Worm (Caenorhabditis elegans) whole organism, L3 larva: ENCODE data around the gene Y72A10A.1.

Experiments
- fkh-10 ChIP-seq: sonication (generic microtip); optimal IDR thresholded peaks from 2 replicates; lab custom pipeline; 2017; ENCODE audit warnings: missing biosample characterization, missing genetic modification reagents, missing genetic modification characterization
- mml-1 ChIP-seq: fragments of 150-350 bp; sonication (generic microtip); optimal IDR thresholded peaks from 3 replicates; lab custom pipeline; 2014; ENCODE audit warnings: missing biosample characterization, missing genetic modification characterization
- nfya-1 ChIP-seq: sonication (generic microtip); optimal IDR thresholded peaks from 2 replicates; lab custom pipeline; 2017; ENCODE audit warnings: missing genetic modification characterization, mild to moderate bottlenecking, missing compliant biosample characterization, antibody characterized with exemption, moderate library complexity; ENCODE audit not compliant: insufficient read depth
- nhr-237 ChIP-seq: fragments of 150-350 bp; optimal IDR thresholded peaks from 2 replicates; lab custom pipeline; 2014; ENCODE audit warnings: missing biosample characterization, missing genetic modification characterization
- pha-4 ChIP-seq: fragments of 150-350 bp; optimal IDR thresholded peaks from 2 replicates; lab custom pipeline; 2014; ENCODE audit warnings: missing biosample characterization, missing genetic modification reagents, missing genetic modification characterization
- snpc-4 ChIP-seq: fragments of 150-350 bp; optimal IDR thresholded peaks from 2 replicates; lab custom pipeline; 2014; ENCODE audit warnings: missing biosample characterization, missing genetic modification characterization
- ztf-11 ChIP-seq: fragments of 150-350 bp; optimal IDR thresholded peaks from 2 replicates; lab custom pipeline; 2014; ENCODE audit warnings: missing biosample characterization, missing genetic modification characterization

DNA sequence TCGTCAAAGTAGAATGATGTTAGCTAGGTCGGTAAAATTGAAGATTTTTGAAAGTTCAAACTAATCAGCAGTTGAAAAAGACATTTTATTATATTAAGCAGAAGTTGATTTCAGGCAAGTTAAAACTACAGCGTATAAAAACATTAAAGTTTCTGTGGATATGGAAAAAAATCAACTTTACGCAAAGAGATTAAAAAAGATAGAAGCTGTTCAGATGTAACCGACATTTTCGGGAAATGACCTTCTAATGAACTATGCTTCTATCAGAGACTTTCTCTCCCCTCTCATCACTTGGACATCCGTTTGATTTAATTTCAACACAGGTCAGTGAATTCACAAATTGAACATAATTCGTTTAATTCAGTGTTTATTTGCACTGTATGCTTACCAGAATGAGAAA is 42.1 kb upstream of the Y72A10A.1 start, which contains the start of gene T13C5.7:
- TF ChIP-seq pha-4 (tag; lab: Kevin White, UChicago) (no peak), ztf-11 (tag; lab: Kevin White, UChicago) (no peak), mml-1 (no peak), nhr-237 (tag; lab: Kevin White, UChicago) (no peak), snpc-4 (tag; lab: Kevin White, UChicago) (no peak), nfya-1 (tag; lab: Kevin White, UChicago) (no peak), fkh-10 (GFP tag; lab: Kevin White, UChicago) (no peak)
